Fruit fly (Drosophila melanogaster): Measurements from ENCODE around the gene Tgs1.

Tgs1 gene

DNA sequence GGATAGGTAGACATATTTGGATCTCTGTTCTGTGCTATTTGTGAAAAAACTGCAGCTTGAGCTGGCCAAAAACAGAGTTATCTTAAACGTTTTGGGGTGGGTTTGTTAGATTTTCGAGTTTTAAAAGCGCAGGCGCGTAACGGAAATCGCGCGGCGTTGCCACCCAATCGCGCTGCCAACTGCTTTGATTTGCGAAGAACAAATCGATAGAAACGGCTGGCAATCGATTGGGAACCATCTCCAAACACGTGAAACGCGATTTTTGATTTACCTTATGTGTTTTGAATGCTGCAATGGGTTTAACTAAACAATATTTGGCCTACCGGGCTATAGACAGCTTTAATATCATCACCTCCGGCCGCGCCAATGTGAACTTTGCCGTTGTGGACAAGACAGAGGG lies 28.1 kb downstream of the Tgs1 start, which contains the start of the genes CG14312 and CG8064:
CG14312 (minus strand) TSS at position 88 of the 400 bp plus-strand sequence.
CG8064 (plus strand) TSS at position 220 of the 400 bp plus-strand sequence.
- TF ChIP-seq Doc3 (GFP tag; IDR thresholded peaks at IDR 0.05; ENCODE audit: partially characterized antibody) = peak; percentile 21; the same call in 1 of the 3 replicates
- TF ChIP-seq shn (GFP tag; optimal IDR thresholded peaks at IDR 0.05) = no peak
- TF ChIP-seq CG13287 (GFP tag; IDR thresholded peaks at IDR 0.05; ENCODE audit: partially characterized antibody) = peak; percentile 81
- peak; percentile 37 for TF ChIP-seq CG4617 (GFP tag; optimal IDR thresholded peaks at IDR 0.05; ENCODE audit: borderline replicate concordance)
- TF ChIP-seq CG14710 (tag; optimal IDR thresholded peaks at IDR 0.05) = peak; percentile 32
- no peak for TF ChIP-seq D19B (GFP tag; optimal IDR thresholded peaks at IDR 0.05)
- TF ChIP-seq ato (GFP tag; IDR thresholded peaks at IDR 0.05; ENCODE audit: partially characterized antibody) = peak; percentile 54; the same call in 1 of the 2 replicates
- no peak for TF ChIP-seq h (optimal IDR thresholded peaks at IDR 0.05)
- no peak for TF ChIP-seq HmgD (GFP tag; optimal IDR thresholded peaks at IDR 0.05)
- TF ChIP-seq cad (GFP tag; optimal IDR thresholded peaks at IDR 0.05) = no peak
- TF ChIP-seq Max (GFP tag; optimal IDR thresholded peaks at IDR 0.05) = peak; percentile 81
- peak; percentile 8; the same call in 1 of the 3 replicates for TF ChIP-seq Dbx (GFP tag; IDR thresholded peaks at IDR 0.05)
- peak; percentile 31 for TF ChIP-seq NC2β (GFP tag; optimal IDR thresholded peaks at IDR 0.05)
- peak; percentile 91 for TF ChIP-seq cwo (GFP tag; optimal IDR thresholded peaks at IDR 0.05)
- TF ChIP-seq CG3995 (GFP tag; optimal IDR thresholded peaks at IDR 0.05) = peak; percentile 76
- peak; percentile 3 for TF ChIP-seq CG18011 (GFP tag; optimal IDR thresholded peaks at IDR 0.05)
- TF ChIP-seq Ets97D (GFP tag; optimal IDR thresholded peaks at IDR 0.05) = peak; percentile 62
- TF ChIP-seq pzg (GFP tag; optimal IDR thresholded peaks at IDR 0.05) = peak; percentile 93
- no peak for TF ChIP-seq gsb (GFP tag; IDR thresholded peaks at IDR 0.05)
- no peak for TF ChIP-seq CG3163 (GFP tag; optimal IDR thresholded peaks at IDR 0.05)
- TF ChIP-seq CG9797 (GFP tag; optimal IDR thresholded peaks at IDR 0.05) = peak; percentile 18
- no peak for TF ChIP-seq pita (GFP tag; optimal IDR thresholded peaks at IDR 0.05)
- no peak for TF ChIP-seq CG18619 (GFP tag; optimal IDR thresholded peaks at IDR 0.05)
- TF ChIP-seq her (GFP tag; optimal IDR thresholded peaks at IDR 0.05) = peak; percentile 12
- TF ChIP-seq vnd (GFP tag; IDR thresholded peaks at IDR 0.05; ENCODE audit: partially characterized antibody) = peak; percentile 44; the same call in 1 of the 3 replicates
- peak; percentile 5 for TF ChIP-seq CG2120 (GFP tag; optimal IDR thresholded peaks at IDR 0.05)
- TF ChIP-seq CG10267 (tag; optimal IDR thresholded peaks at IDR 0.05) = peak; percentile 34
- peak; percentile 76 for TF ChIP-seq Bgb (GFP tag; IDR thresholded peaks at IDR 0.05; ENCODE audit: partially characterized antibody)
- TF ChIP-seq CG3847 (GFP tag; IDR thresholded peaks at IDR 0.05) = peak; percentile 76
- peak; percentile 4 for TF ChIP-seq CG15601 (tag; optimal IDR thresholded peaks at IDR 0.05)
- peak; percentile 10 for TF ChIP-seq gro (GFP tag; optimal IDR thresholded peaks at IDR 0.05)
- peak in 1 of 2 experiments; percentile 75 for TF ChIP-seq Hr51 (GFP tag; optimal IDR thresholded peaks at IDR 0.05)
- peak; percentile 76 for TF ChIP-seq CG2116 (GFP tag; optimal IDR thresholded peaks at IDR 0.05)
- TF ChIP-seq bbx (GFP tag; IDR thresholded peaks at IDR 0.05; ENCODE audit: partially characterized antibody) = peak; percentile 65
- peak; percentile 99 for TF ChIP-seq Myb (GFP tag; optimal IDR thresholded peaks at IDR 0.05)
- 0 out of 3 replicates have a peak, but pooled peaks have one; percentile 10 for TF ChIP-seq CG14860 (GFP tag; IDR thresholded peaks at IDR 0.05; ENCODE audit: partially characterized antibody)
- TF ChIP-seq Nf-YB (GFP tag; optimal IDR thresholded peaks at IDR 0.05) = peak; percentile 2
- TF ChIP-seq CG17612 (GFP tag; IDR thresholded peaks at IDR 0.05) = no peak
- no peak for TF ChIP-seq row (GFP tag; IDR thresholded peaks at IDR 0.05)
- peak; percentile 59; the same call in 2 of the 3 replicates for TF ChIP-seq CG7963 (GFP tag; IDR thresholded peaks at IDR 0.05; ENCODE audit: partially characterized antibody)
- peak; percentile 73 for TF ChIP-seq stwl (tag; optimal IDR thresholded peaks at IDR 0.05)
- no peak for TF ChIP-seq CG14441 (GFP tag; IDR thresholded peaks at IDR 0.05)
- peak; percentile 48 for TF ChIP-seq onecut (GFP tag; IDR thresholded peaks at IDR 0.05)
- peak; percentile 41; the same call in 1 of the 2 replicates for TF ChIP-seq inv (GFP tag; IDR thresholded peaks at IDR 0.05; ENCODE audit: partially characterized antibody)
- peak; percentile 64 for TF ChIP-seq Scr (GFP tag; IDR thresholded peaks at IDR 0.05; ENCODE audit: partially characterized antibody)
- TF ChIP-seq vvl (GFP tag; IDR thresholded peaks at IDR 0.05) = 0 out of 2 replicates have a peak, but pooled peaks have one; percentile 25
- TF ChIP-seq Neu2 (GFP tag; optimal IDR thresholded peaks at IDR 0.05; ENCODE audit: borderline replicate concordance) = no peak
- TF ChIP-seq MESR4 (GFP tag; optimal IDR thresholded peaks at IDR 0.05) = peak; percentile 62
- TF ChIP-seq wdn (GFP tag; IDR thresholded peaks at IDR 0.05) = no peak
